Fruit fly (Drosophila melanogaster) whole organism, wandering third instar larva: ENCODE data around the gene mura.

Experiments
- Abd-B ChIP-seq: fragments of >200 bp; optimal IDR thresholded peaks from 2 replicates; lab custom pipeline; 2017; ENCODE audit warnings: missing biosample characterization, missing genetic modification characterization
- CG32264 ChIP-seq: fragments of 200-800 bp; sonication (Bioruptor generic); optimal IDR thresholded peaks from 2 replicates; lab custom pipeline; 2016; ENCODE audit warnings: missing biosample characterization, missing genetic modification characterization
- CG9705 ChIP-seq: fragments of 200-800 bp; sonication (Bioruptor generic); optimal IDR thresholded peaks from 2 replicates; lab custom pipeline; 2018; ENCODE audit warnings: missing biosample characterization, mild to moderate bottlenecking, missing genetic modification characterization
- Dfd ChIP-seq: fragments of >200 bp; optimal IDR thresholded peaks from 2 replicates; lab custom pipeline; 2017; ENCODE audit warnings: missing biosample characterization, missing genetic modification characterization
- Dif ChIP-seq: fragments of 200-275, 200-300 bp; sonication (Bioruptor generic); optimal IDR thresholded peaks from 2 replicates; lab custom pipeline; 2018; ENCODE audit warnings: missing biosample characterization, missing genetic modification characterization; ENCODE audit not compliant: partially characterized antibody
- HLH106 ChIP-seq: fragments of 200-800 bp; optimal IDR thresholded peaks from 3 replicates; lab custom pipeline; 2019; ENCODE audit warnings: missing biosample characterization, mild to moderate bottlenecking, missing genetic modification characterization, moderate library complexity
- Hnf4 ChIP-seq: fragments of 200-800 bp; sonication (Bioruptor generic); optimal IDR thresholded peaks from 2 replicates; lab custom pipeline; 2016; ENCODE audit warnings: missing biosample characterization, mild to moderate bottlenecking, missing genetic modification characterization
- Hr78 ChIP-seq: fragments of >200 bp; optimal IDR thresholded peaks from 2 replicates; lab custom pipeline; 2017; ENCODE audit warnings: missing biosample characterization, missing genetic modification characterization
- Hr83 ChIP-seq: fragments of 200-300 bp; sonication (Bioruptor generic); optimal IDR thresholded peaks from 2 replicates; lab custom pipeline; 2016; ENCODE audit warnings: missing biosample characterization, mild to moderate bottlenecking, missing genetic modification characterization, moderate library complexity; ENCODE audit not compliant: poor library complexity, severe bottlenecking
- Jra ChIP-seq: sonication (Bioruptor generic); optimal IDR thresholded peaks from 2 replicates; lab custom pipeline; 2016; ENCODE audit warnings: missing biosample characterization, missing genetic modification characterization
- Mio ChIP-seq: sonication (Bioruptor generic); optimal IDR thresholded peaks from 2 replicates; lab custom pipeline; 2016; ENCODE audit warnings: missing biosample characterization, missing genetic modification characterization
- Myc ChIP-seq: fragments of >200 bp; optimal IDR thresholded peaks from 2 replicates; lab custom pipeline; 2017
- N ChIP-seq: fragments of >200 bp; optimal IDR thresholded peaks from 2 replicates; lab custom pipeline; 2018; ENCODE audit warnings: missing biosample characterization, missing external identifiers, missing genetic modification characterization
- OdsH ChIP-seq: fragments of 200-800 bp; sonication (Bioruptor generic); optimal IDR thresholded peaks from 2 replicates; lab custom pipeline; 2016; ENCODE audit warnings: missing biosample characterization, mild to moderate bottlenecking, missing genetic modification characterization
- Rel ChIP-seq, 2 experiments: fragments of 200-800 bp; sonication (Bioruptor generic) in 1 of 2; optimal IDR thresholded peaks; 2 replicates in 1 of 2; 3 replicates in 1 of 2; lab custom pipeline; 2016 to 2019; ENCODE audit warnings: mild to moderate bottlenecking in 2 of 2, missing biosample characterization in 2 of 2, missing genetic modification characterization in 2 of 2, moderate library complexity in 1 of 2
- Vsx2 ChIP-seq: fragments of 200-300, 225-300 bp; sonication (Bioruptor generic); optimal IDR thresholded peaks from 2 replicates; lab custom pipeline; 2018; ENCODE audit warnings: missing biosample characterization, missing genetic modification characterization; ENCODE audit not compliant: partially characterized antibody
- dsf ChIP-seq: sonication (Bioruptor generic); optimal IDR thresholded peaks from 2 replicates; lab custom pipeline; 2016; ENCODE audit warnings: missing biosample characterization, missing genetic modification characterization, borderline replicate concordance
- foxo ChIP-seq, 2 experiments: fragments of 200-800 bp; sonication (Bioruptor generic); optimal IDR thresholded peaks; 2 replicates in 1 of 2; 3 replicates in 1 of 2; lab custom pipeline; 2016 to 2017; ENCODE audit warnings: missing biosample characterization in 2 of 2, missing genetic modification characterization in 2 of 2
- fru ChIP-seq: fragments of 200-800 bp; sonication (Bioruptor generic); optimal IDR thresholded peaks from 3 replicates; lab custom pipeline; 2016; ENCODE audit warnings: missing biosample characterization, mild to moderate bottlenecking, missing genetic modification characterization
- h ChIP-seq: fragments of 200-800 bp; sonication (Bioruptor generic); optimal IDR thresholded peaks from 3 replicates; lab custom pipeline; 2016; ENCODE audit warnings: missing biosample characterization, mild to moderate bottlenecking, missing genetic modification characterization
- jim ChIP-seq: fragments of 175-275, 200-325 bp; sonication (Bioruptor generic); optimal IDR thresholded peaks from 2 replicates; lab custom pipeline; 2016; ENCODE audit warnings: missing biosample characterization, mild to moderate bottlenecking, missing genetic modification characterization
- lola ChIP-seq: fragments of >200 bp; optimal IDR thresholded peaks from 2 replicates; lab custom pipeline; 2017; ENCODE audit warnings: missing biosample characterization, missing genetic modification characterization
- pan ChIP-seq: fragments of >200 bp; optimal IDR thresholded peaks from 2 replicates; lab custom pipeline; 2017
- psq ChIP-seq: fragments of 200-800 bp; sonication (Bioruptor generic); optimal IDR thresholded peaks from 3 replicates; lab custom pipeline; 2017; ENCODE audit warnings: missing biosample characterization, mild to moderate bottlenecking, missing genetic modification characterization, moderate library complexity
- sage ChIP-seq: fragments of 200-800 bp; sonication (Bioruptor generic); optimal IDR thresholded peaks from 2 replicates; lab custom pipeline; 2016; ENCODE audit warnings: missing biosample characterization, mild to moderate bottlenecking, missing genetic modification characterization
- sv ChIP-seq: fragments of 200-800 bp; sonication (Bioruptor generic); optimal IDR thresholded peaks from 3 replicates; lab custom pipeline; 2016; ENCODE audit warnings: missing biosample characterization, missing genetic modification characterization
- tai ChIP-seq: sonication (Bioruptor generic); optimal IDR thresholded peaks from 2 replicates; lab custom pipeline; 2016; ENCODE audit warnings: missing biosample characterization, missing genetic modification characterization
- usp ChIP-seq: fragments of >200 bp; optimal IDR thresholded peaks from 2 replicates; lab custom pipeline; 2017; ENCODE audit warnings: missing biosample characterization, missing genetic modification characterization
- woc ChIP-seq: sonication (Bioruptor generic); optimal IDR thresholded peaks from 2 replicates; lab custom pipeline; 2016; ENCODE audit warnings: missing biosample characterization, mild to moderate bottlenecking, missing genetic modification characterization

mura gene

DNA sequence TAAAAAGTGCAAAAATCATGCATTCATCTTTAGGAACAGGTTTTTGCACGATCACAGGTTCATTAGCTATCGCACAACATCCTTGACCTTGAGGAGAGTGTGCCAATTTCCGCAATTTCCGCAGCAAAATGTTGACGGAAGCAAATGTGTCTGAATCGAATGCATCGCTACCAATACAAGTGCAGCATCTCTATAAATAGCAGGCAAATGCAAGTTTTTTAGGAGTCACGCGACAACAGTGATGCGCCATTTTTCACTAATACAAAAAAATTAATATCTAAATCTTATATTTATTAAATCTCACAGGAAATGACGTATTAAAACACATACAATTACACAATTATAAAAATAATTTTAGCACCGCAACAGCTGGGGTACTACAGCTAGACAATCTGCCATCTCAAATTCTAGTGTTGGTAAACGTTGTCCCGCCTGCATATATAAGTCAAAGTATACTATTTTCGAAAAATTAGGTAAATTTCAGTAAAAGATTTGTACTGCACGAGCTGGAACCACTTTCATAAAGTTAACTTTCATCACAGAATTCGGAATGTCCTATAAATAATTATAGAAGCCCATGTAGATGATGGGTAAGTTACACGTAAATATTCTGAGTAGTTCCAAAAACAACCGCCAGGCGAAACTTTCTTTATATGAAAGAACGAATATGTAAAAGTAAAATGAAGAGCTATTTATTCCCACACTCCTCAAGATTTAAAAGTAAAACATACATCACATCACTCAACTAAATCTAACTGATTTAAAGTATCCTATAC lies 22.4 kb upstream of the mura start, which contains the start of gene CG9399 (continued):
- TF ChIP-seq Rel (GFP tag; optimal IDR thresholded peaks at IDR 0.05; lab: Kevin White, UChicago) (peak; percentile 77), Rel (tag; optimal IDR thresholded peaks at IDR 0.05; lab: Kevin White, UChicago) (peak; percentile 74), Dfd (no peak), woc (GFP tag; lab: Kevin White, UChicago) (peak; percentile 88)

DNA sequence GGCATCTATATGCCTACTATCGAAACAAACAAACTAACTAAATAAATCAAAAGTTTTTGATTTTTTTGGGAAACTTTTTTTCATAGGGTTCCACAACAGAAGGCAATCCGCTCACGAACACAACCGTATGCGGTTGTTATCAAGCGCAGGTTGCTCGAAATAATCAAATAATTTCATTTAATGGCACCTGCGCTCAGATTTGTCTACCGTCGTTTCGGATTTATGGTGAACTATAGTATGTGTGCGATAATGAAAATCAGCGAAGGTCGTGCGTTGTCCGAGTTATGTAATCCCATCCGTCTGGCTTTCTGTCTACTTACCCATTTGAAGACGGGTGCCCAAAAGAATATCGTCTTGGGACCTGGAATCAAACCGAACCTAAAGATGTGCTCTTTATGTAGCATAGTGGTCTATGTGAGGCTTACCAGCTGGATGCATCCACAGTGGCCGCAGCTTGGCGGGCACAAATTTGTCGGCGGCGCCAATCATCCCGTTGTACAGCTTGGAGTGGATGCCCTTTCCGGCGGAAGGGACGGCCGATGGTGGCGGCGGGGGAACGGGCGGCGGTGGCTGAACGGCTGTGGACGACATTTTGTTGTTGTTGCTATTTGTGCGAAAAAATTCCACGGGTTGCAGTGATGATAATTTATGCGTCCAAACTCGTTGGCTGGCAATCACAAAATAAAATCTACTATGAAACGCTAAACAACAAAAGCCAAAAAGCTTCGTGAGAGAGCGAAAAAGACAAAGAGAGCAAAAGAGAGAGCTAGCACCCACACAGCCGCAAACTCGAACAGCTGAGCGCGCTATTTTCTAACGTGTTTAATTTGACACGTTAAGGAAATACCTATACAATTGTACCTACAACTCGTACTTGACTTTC lies 21.6 kb upstream of the mura start:
- TF ChIP-seq Jra (GFP tag; lab: Kevin White, UChicago) (no peak), Dif (GFP tag; lab: Kevin White, UChicago) (peak; percentile 63)
- TF ChIP-seq, all 38 proteins: peak for 1

DNA sequence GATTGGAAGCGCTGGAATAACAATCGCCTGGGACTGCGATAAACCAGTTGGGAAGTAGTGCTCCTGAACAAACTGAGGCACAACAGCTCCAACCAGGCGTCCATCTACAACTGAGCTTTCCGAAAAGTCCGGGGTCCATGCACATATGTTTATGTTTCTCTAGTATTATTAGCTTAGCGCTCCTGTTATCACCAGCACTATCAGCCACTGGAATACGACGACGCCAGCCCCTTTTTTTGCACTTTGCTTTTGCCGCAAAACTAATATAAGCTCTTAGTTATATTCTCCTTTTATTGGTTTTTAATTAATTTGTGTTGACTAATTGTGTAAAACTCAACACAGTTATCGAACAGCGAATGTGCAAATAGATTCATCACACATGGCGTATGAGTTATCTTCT lies 19.9 kb upstream of the mura start, which contains the start of gene CG9396:
TSS of gene CG9396 (minus strand) at position 101 of the 400 bp plus-strand sequence.
- no peak for TF ChIP-seq sv
- no peak for TF ChIP-seq N (GFP tag; lab: Kevin White, UChicago)
- no peak for TF ChIP-seq pan (lab: Kevin White, UChicago)
- no peak for TF ChIP-seq Hr78 (GFP tag; lab: Kevin White, UChicago)
- no peak for TF ChIP-seq tai (GFP tag; lab: Kevin White, UChicago)
- TF ChIP-seq HLH106 (tag; lab: Kevin White, UChicago), result no peak
- no peak for TF ChIP-seq Rel (GFP tag; optimal IDR thresholded peaks at IDR 0.05; lab: Kevin White, UChicago)
- TF ChIP-seq Rel (tag; optimal IDR thresholded peaks at IDR 0.05; lab: Kevin White, UChicago), result no peak

DNA sequence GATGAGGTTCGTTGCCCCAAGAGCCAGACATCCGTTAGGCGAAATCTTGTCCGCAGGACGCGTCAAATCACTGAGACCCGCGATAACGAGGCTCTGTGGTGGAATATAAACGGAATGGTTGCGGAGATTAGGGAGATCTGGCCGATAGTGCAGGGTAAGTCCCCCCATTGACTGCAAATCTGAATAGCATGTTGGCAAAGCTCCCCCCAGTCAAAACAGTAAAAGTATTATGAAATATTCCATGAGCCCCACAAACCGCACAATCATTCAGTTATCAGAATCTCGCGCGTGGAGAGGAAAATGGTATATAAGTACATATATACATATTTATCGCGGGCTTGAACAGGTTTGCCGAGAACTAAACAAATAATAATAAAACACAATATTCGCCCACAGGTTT lies 19.1 kb upstream of the mura start:
- no peak for TF ChIP-seq Rel (GFP tag; optimal IDR thresholded peaks at IDR 0.05; lab: Kevin White, UChicago)
- peak; percentile 93 for TF ChIP-seq Rel (tag; optimal IDR thresholded peaks at IDR 0.05; lab: Kevin White, UChicago)
- TF ChIP-seq usp, result no peak

DNA sequence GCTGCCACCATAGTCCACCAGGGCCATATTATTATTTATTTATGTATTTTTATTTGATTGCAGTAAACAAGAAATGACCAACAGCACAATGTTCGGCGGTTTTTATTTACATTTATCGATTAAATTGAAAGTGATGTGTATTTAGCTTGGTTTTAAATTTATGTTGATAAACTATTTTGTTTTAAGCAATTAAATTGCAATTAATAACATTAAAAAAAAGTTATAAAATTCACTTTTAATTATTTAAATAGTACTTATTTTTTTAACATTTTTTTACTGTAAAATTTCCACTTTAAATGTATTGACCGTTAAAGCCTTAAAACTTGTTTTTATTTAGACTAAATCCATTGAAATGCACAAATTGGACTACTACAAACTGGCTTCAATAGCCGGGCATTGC lies 18.5 kb upstream of the mura start, which contains the start of gene CG16790:
TSS of gene CG16790 (minus strand) at position 101 of the 400 bp plus-strand sequence.
- TF ChIP-seq Myc (peak; percentile 47), Rel (GFP tag; optimal IDR thresholded peaks at IDR 0.05; lab: Kevin White, UChicago) (no peak), Rel (tag; optimal IDR thresholded peaks at IDR 0.05; lab: Kevin White, UChicago) (no peak)

DNA sequence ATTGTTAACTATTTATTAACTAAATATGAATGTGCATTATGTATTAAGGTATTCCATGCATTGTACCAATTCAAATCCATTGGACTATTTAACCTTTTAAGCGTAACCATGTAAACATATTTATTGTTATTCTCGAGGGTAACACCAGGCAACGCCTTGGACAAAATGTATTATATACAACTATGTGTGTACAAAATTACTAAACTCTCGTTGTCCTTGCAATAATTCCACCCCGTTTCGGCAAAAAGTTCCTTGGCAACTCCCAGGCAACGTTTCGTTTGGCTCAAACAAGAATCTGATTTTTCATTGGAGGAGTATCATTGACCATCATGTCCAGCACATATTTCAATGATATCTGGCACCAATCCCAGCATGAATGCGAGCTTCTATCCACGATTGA lies 14.3 kb upstream of the mura start, which contains the start of gene CG16789:
TSS of gene CG16789 (plus strand) at position 301 of the 400 bp plus-strand sequence.
- TF ChIP-seq fru (GFP tag; lab: Kevin White, UChicago) (no peak), Dif (GFP tag; lab: Kevin White, UChicago) (no peak), lola (GFP tag; lab: Kevin White, UChicago) (no peak), Mio (GFP tag; lab: Kevin White, UChicago) (no peak), Hnf4 (no peak), foxo (GFP tag; optimal IDR thresholded peaks at IDR 0.05; lab: Kevin White, UChicago) (no peak), Vsx2 (GFP tag; lab: Kevin White, UChicago) (no peak), h (GFP tag; lab: Kevin White, UChicago) (no peak)

DNA sequence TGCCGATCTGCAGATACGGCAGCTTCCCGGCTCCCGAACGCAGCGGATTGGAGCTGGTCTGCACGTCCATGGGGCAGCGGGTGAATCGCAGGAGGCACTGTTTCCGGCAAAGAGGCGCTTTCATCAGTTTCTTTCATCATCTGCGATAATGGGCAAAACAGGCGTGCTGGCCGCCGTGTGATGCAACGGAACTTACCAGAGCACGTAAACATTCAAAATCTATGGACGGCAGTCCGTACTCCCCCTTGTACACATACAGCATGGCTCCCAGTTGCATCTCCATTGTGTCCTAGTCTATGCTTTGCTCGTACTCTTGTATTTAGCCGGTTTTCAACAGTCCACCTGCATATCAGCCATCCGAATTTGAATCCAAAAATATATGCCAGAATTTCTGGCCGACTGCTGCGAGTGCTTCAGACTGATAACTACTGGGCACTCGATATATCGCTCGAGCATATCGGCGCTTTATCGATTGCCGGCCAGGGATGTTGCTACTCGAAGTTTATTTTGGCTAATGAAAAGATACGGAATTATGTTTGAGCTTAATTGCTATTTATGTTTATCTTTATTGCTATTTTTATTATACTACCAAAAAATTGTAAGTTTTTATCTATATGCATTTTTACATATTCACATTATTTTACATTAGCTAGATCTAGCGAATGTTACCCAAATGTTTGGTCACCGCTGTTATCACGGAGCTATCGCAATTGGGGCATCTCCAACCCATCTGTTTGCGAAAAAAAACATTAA lies 11.8 kb upstream of the mura start, which contains the start of the genes CG9393 and Vps45:
TSS of gene CG9393 (minus strand) at position 434 of the 753 bp plus-strand sequence.
TSS of gene Vps45 (plus strand) at position 685 of the 753 bp plus-strand sequence.
- TF ChIP-seq jim (GFP tag; lab: Kevin White, UChicago) (no peak), Vsx2 (GFP tag; lab: Kevin White, UChicago) (no peak), dsf (GFP tag; lab: Kevin White, UChicago) (no peak), sage (GFP tag; lab: Kevin White, UChicago) (no peak), foxo (GFP tag; optimal IDR thresholded peaks at IDR 0.05; lab: Kevin White, UChicago) (peak in 1 of 2 experiments; percentile 78), Rel (GFP tag; optimal IDR thresholded peaks at IDR 0.05; lab: Kevin White, UChicago) (no peak), Rel (tag; optimal IDR thresholded peaks at IDR 0.05; lab: Kevin White, UChicago) (peak; percentile 74), HLH106 (tag; lab: Kevin White, UChicago) (peak; percentile 65), Hr78 (GFP tag; lab: Kevin White, UChicago) (no peak), psq (peak; percentile 57), Hnf4 (no peak), Mio (GFP tag; lab: Kevin White, UChicago) (no peak), Dfd (no peak), Hr83 (GFP tag; lab: Kevin White, UChicago) (peak; percentile 7), Jra (GFP tag; lab: Kevin White, UChicago) (no peak), OdsH (GFP tag; lab: Kevin White, UChicago) (peak; percentile 66), CG32264 (GFP tag; lab: Kevin White, UChicago) (no peak), usp (no peak), h (GFP tag; lab: Kevin White, UChicago) (peak; percentile 75), lola (GFP tag; lab: Kevin White, UChicago) (no peak), pan (lab: Kevin White, UChicago) (no peak), CG9705 (GFP tag; lab: Kevin White, UChicago) (peak; percentile 46), fru (GFP tag; lab: Kevin White, UChicago) (no peak), Abd-B (GFP tag; lab: Kevin White, UChicago) (no peak), tai (GFP tag; lab: Kevin White, UChicago) (no peak)
